Worm (Caenorhabditis elegans): ENCODE data around the gene CC8.2.

DNA sequence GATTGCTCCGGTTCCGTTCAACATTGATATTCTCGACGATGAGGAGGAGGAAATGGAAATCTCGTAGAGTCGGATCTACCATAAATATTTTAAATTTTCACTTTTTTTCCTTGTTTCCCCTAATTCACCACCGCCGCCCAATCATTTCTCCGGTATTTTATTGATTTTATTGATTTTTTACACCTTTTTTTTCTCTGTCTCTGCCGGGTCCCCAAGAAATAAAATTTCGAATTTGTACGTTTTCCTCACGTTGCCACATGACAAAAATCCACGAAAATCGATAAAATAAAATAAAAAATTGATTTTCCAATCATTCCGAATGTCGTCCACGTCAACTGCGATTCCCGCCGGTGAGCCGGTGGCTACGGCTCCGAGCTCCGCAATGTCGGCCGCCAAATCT, 49.7 kb upstream of the CC8.2 start, which contains the start of gene Y37E11AL.2:
- TF ChIP-seq ceh-28 (tag; optimal IDR thresholded peaks at IDR 0.05) (no peak), php-3 (GFP tag; IDR thresholded peaks at IDR 0.05) (no peak), F44E2.7 (GFP tag; IDR thresholded peaks at IDR 0.05) (no peak), ceh-82 (tag; optimal IDR thresholded peaks at IDR 0.05) (no peak), dpl-1 (GFP tag; optimal IDR thresholded peaks at IDR 0.05) (no peak), nhr-25 (tag; optimal IDR thresholded peaks at IDR 0.05; ENCODE audit: borderline replicate concordance, insufficient read depth) (no peak), nhr-76 (tag; optimal IDR thresholded peaks at IDR 0.05) (no peak), mdl-1 (tag; optimal IDR thresholded peaks at IDR 0.05) (no peak), lin-13 (GFP tag; optimal IDR thresholded peaks at IDR 0.05) (no peak), mep-1 (tag; optimal IDR thresholded peaks at IDR 0.05) (no peak), ZK337.2 (GFP tag; IDR thresholded peaks at IDR 0.05) (no peak), pha-4 (GFP tag; IDR thresholded peaks at IDR 0.05) (no peak), pha-4 (tag; optimal IDR thresholded peaks at IDR 0.05) (no peak), Y75B8A.6 (GFP tag; IDR thresholded peaks at IDR 0.05) (no peak)
